Worm (Caenorhabditis elegans) whole organism, early embryonic: Measurements from ENCODE around the gene str-7.

Experiments used
- ama-1 ChIP-seq: fragments of 150-350 bp; optimal IDR thresholded peaks from 2 replicates; lab custom pipeline; 2014
- ceh-13 ChIP-seq: fragments of 200-800 bp; sonication (Bioruptor generic); optimal IDR thresholded peaks from 2 replicates; lab custom pipeline; 2018; ENCODE audit warnings: mild to moderate bottlenecking, missing genetic modification characterization, missing compliant biosample characterization
- ets-7 ChIP-seq: sonication (generic microtip); optimal IDR thresholded peaks from 2 replicates; lab custom pipeline; 2016; ENCODE audit warnings: missing genotype, missing genetic modification characterization, missing compliant biosample characterization
- flt-1 ChIP-seq: fragments of 200-800 bp; sonication (Bioruptor generic); IDR thresholded peaks from 2 replicates; pipeline ENCODE4 v1.3.6; 2022; ENCODE audit warnings: missing genetic modification characterization, missing compliant biosample characterization
- hmbx-1 ChIP-seq: sonication (generic microtip); optimal IDR thresholded peaks from 2 replicates; lab custom pipeline; 2016; ENCODE audit warnings: mild to moderate bottlenecking, missing genetic modification characterization, missing compliant biosample characterization
- hmg-4 ChIP-seq: fragments of 200-800 bp; sonication (Bioruptor generic); optimal IDR thresholded peaks from 2 replicates; lab custom pipeline; 2018; ENCODE audit warnings: mild to moderate bottlenecking, missing genetic modification characterization, missing compliant biosample characterization
- hnd-1 ChIP-seq: sonication (generic microtip); optimal IDR thresholded peaks from 2 replicates; lab custom pipeline; 2016; ENCODE audit warnings: missing genetic modification characterization, missing compliant biosample characterization
- pes-1 ChIP-seq: fragments of 200-800 bp; sonication (Bioruptor generic); IDR thresholded peaks from 2 replicates; pipeline ENCODE4 v1.3.6; 2022; ENCODE audit warnings: missing genetic modification reagents, missing genetic modification characterization, missing compliant biosample characterization
- tbx-11 ChIP-seq: fragments of 200-800 bp; sonication (Bioruptor generic); IDR thresholded peaks from 2 replicates; pipeline ENCODE4 v1.3.6; 2022; ENCODE audit warnings: missing genetic modification characterization, missing compliant biosample characterization
- tbx-37 ChIP-seq: fragments of 200-800 bp; sonication (Bioruptor generic); conservative IDR thresholded peaks from 2 replicates; pipeline ENCODE4 v1.3.6; 2022; ENCODE audit warnings: missing genetic modification reagents, missing genetic modification characterization, missing compliant biosample characterization
- tra-4 ChIP-seq: sonication (generic microtip); optimal IDR thresholded peaks from 2 replicates; lab custom pipeline; 2017; ENCODE audit warnings: missing genetic modification characterization, missing compliant biosample characterization

DNA sequence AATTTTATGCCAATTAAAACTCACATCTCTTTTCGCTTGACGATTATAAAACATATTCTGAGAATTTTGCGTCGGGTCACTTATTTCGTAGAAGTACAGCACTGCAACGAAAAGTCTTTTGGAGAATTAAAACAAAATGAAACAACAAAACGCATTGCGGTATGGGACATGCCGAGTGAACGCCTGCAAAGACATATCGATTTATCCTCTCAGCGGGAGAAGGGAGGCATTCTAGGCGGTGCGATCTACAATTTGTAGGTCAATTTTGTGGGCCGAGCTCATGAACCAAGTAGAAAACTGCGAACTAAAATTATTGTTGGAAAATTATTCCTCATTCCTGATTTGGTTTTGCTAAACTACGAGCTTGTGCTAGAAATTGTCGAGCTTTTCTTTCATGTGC lies 46.0 kb downstream of the str-7 start, which contains the start of gene F14H3.3:
- TF ChIP-seq ama-1 (lab: Kevin White, UChicago) (no peak), hnd-1 (tag; lab: Kevin White, UChicago) (no peak), ets-7 (tag; lab: Kevin White, UChicago) (no peak), hmg-4 (GFP tag; lab: Kevin White, UChicago) (no peak), pes-1 (GFP tag; lab: Robert Waterston, UW) (no peak), ceh-13 (GFP tag; lab: Kevin White, UChicago) (no peak), flt-1 (GFP tag; lab: Robert Waterston, UW) (no peak), tbx-11 (GFP tag; lab: Robert Waterston, UW) (no peak), hmbx-1 (tag; lab: Kevin White, UChicago) (no peak), tbx-37 (GFP tag; lab: Robert Waterston, UW) (no peak), tra-4 (tag; lab: Kevin White, UChicago) (no peak)
